Worm (Caenorhabditis elegans) whole organism, young adult: Measurements from ENCODE around the gene Y57E12AL.6.

ENCODE experiments used
- B0019.2 ChIP-seq: fragments of 200-800 bp; sonication (Bioruptor generic); conservative IDR thresholded peaks from 2 replicates; pipeline ENCODE4 v1.3.6; 2022; ENCODE audit warnings: missing genetic modification reagents, missing genetic modification characterization, missing compliant biosample characterization
- F10E7.11 ChIP-seq: sonication (generic microtip); optimal IDR thresholded peaks from 2 replicates; lab custom pipeline; 2017; ENCODE audit warnings: mild to moderate bottlenecking, missing genetic modification characterization, moderate library complexity, missing compliant biosample characterization
- K11D2.4 ChIP-seq: fragments of 200-800 bp; sonication (Bioruptor generic); IDR thresholded peaks from 2 replicates; pipeline ENCODE4 v1.3.6; 2022; ENCODE audit warnings: missing genetic modification reagents, missing genetic modification characterization, missing compliant biosample characterization
- ama-1 ChIP-seq, 3 experiments: fragments of 150-350 bp in 1 of 3; sonication (generic microtip) in 2 of 3; optimal IDR thresholded peaks; 2 replicates each; lab custom pipeline; 2014 to 2018; ENCODE audit warnings: missing biosample characterization in 2 of 3, missing genetic modification characterization in 2 of 3, missing genetic modification reagents in 2 of 3
- hmg-20 ChIP-seq: fragments of 200-800 bp; sonication (Bioruptor generic); IDR thresholded peaks from 2 replicates; pipeline ENCODE4 v1.3.6; 2022; ENCODE audit warnings: missing genetic modification reagents, missing genetic modification characterization, missing compliant biosample characterization
- lir-1 ChIP-seq: fragments of 200-800 bp; sonication (Bioruptor generic); conservative IDR thresholded peaks from 2 replicates; pipeline ENCODE4 v1.3.6; 2022; ENCODE audit warnings: missing genetic modification reagents, missing genetic modification characterization, missing compliant biosample characterization
- madf-8 ChIP-seq: fragments of 200-800 bp; sonication (Bioruptor generic); conservative IDR thresholded peaks from 2 replicates; pipeline ENCODE4 v1.3.6; 2022; ENCODE audit warnings: missing genetic modification reagents, missing genetic modification characterization, missing compliant biosample characterization
- nhr-80 ChIP-seq: sonication (generic microtip); optimal IDR thresholded peaks from 2 replicates; lab custom pipeline; 2016; ENCODE audit warnings: missing genetic modification characterization, missing compliant biosample characterization
- snpc-3.4 ChIP-seq: sonication (generic microtip); optimal IDR thresholded peaks from 2 replicates; lab custom pipeline; 2017; ENCODE audit warnings: missing genetic modification characterization, mild to moderate bottlenecking, missing compliant biosample characterization, antibody characterized with exemption, moderate library complexity, missing genotype, missing genetic modification reagents
- tbp1 ChIP-seq: fragments of 200-800 bp; sonication (Bioruptor generic); optimal IDR thresholded peaks from 2 replicates; lab custom pipeline; 2018; ENCODE audit warnings: mild to moderate bottlenecking, missing genetic modification characterization, missing compliant biosample characterization
- ztf-6 ChIP-seq: fragments of 200-800 bp; sonication (Bioruptor generic); IDR thresholded peaks from 2 replicates; pipeline ENCODE4 v1.3.6; 2022; ENCODE audit warnings: missing genetic modification reagents, missing genetic modification characterization, missing compliant biosample characterization

ce11 chrV:7051133-7051765, 9.0 kb downstream of the Y57E12AL.6 start, which contains the start of the genes tofu-2 and spig-1:
- TF ChIP-seq madf-8 (GFP tag; lab: Robert Waterston, UW) (no peak), ama-1 (optimal IDR thresholded peaks at IDR 0.05; lab: Kevin White, UChicago) (no peak), ama-1 (GFP tag; optimal IDR thresholded peaks at IDR 0.05; lab: Kevin White, UChicago) (no peak), snpc-3.4 (tag; lab: Kevin White, UChicago) (no peak), F10E7.11 (no peak), tbp1 (GFP tag; lab: Kevin White, UChicago) (no peak), hmg-20 (GFP tag; lab: Robert Waterston, UW) (no peak), ztf-6 (no peak), B0019.2 (no peak), lir-1 (GFP tag; lab: Robert Waterston, UW) (no peak), nhr-80 (tag; lab: Kevin White, UChicago) (no peak), K11D2.4 (GFP tag; lab: Robert Waterston, UW) (no peak)
